Comparison of ENCODE assay signal across 1 fruit fly cellular context in the genomic region with DNA sequence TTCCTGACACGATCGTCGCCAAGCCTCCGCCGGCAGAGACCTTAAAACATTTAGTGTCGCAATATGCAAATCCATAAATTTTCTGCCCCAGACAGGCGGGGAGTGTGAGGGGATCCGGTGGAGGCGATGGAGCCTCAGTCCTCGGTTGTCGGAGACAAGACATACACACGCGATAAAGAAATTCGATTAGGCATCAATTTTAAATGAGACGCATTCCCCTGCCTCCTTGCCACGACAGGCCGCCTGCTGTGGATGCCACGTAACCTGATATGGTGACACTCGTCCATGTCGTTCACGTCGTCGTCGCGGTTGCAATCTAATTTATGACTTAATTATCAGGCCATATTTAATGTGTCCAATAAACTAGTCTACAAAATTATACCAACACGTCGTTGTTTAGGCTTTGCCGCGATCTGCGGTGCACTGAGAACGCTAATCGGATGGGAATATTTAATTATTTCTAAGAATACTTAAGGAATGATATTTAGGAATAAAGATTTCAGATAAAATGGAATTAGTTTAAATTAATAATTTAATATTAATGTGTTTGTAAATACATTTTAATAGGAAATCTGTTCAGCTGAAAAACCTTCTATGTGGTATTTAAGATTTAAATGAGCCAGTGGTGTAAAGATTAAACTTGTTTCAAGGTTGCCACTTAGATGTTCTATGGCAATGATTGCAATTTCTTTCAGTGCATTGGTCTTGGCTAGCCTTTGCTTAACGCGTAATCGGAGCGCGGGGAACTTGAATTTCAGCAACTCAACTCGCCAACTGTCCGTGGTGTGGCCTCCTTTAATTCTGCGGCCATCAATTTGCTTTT.
TF ChIP-seq lines count a peak whose summit lies in the region.

No protein-coding gene starts in this region.

TF ChIP-seq in whole organism, embryonic, 481 proteins besides CTCF, POLR2A, EP300 and RAD21 (continued from another document and continues in another):
- TF ChIP-seq tgo (GFP tag; IDR thresholded peaks at IDR 0.05; lab: Robert Waterston, UW) (peak; percentile 59; the same call in 2 of the 3 replicates), CG2712 (tag; optimal IDR thresholded peaks at IDR 0.05; lab: Kevin White, UChicago) (peak; percentile 88), zen (tag; optimal IDR thresholded peaks at IDR 0.05; lab: Kevin White, UChicago) (peak; percentile 55), CG2889 (GFP tag; IDR thresholded peaks at IDR 0.05; lab: Robert Waterston, UW) (no peak), trh (GFP tag; optimal IDR thresholded peaks at IDR 0.05; lab: Kevin White, UChicago) (no peak), nom (GFP tag; optimal IDR thresholded peaks at IDR 0.05; lab: Kevin White, UChicago) (peak; percentile 74), dmrt11E (tag; optimal IDR thresholded peaks at IDR 0.05; lab: Kevin White, UChicago) (peak; percentile 75), CG17359 (tag; optimal IDR thresholded peaks at IDR 0.05; lab: Kevin White, UChicago) (peak; percentile 60), CG14710 (tag; optimal IDR thresholded peaks at IDR 0.05; lab: Kevin White, UChicago) (peak; percentile 69), HLHmδ (GFP tag; optimal IDR thresholded peaks at IDR 0.05; lab: Kevin White, UChicago) (peak; percentile 62), peb (GFP tag; IDR thresholded peaks at IDR 0.05; lab: Robert Waterston, UW) (no peak), pum (GFP tag; optimal IDR thresholded peaks at IDR 0.05; lab: Kevin White, UChicago) (no peak), chn (GFP tag; optimal IDR thresholded peaks at IDR 0.05; lab: Kevin White, UChicago) (peak; percentile 9), NfI (GFP tag; optimal IDR thresholded peaks at IDR 0.05; lab: Kevin White, UChicago) (peak; percentile 29), CG17385 (GFP tag; optimal IDR thresholded peaks at IDR 0.05; lab: Kevin White, UChicago) (peak; percentile 62), sd (tag; optimal IDR thresholded peaks at IDR 0.05; lab: Kevin White, UChicago) (peak; percentile 61), CG6254 (GFP tag; optimal IDR thresholded peaks at IDR 0.05; lab: Kevin White, UChicago) (peak; percentile 53), ato (GFP tag; IDR thresholded peaks at IDR 0.05; lab: Robert Waterston, UW; ENCODE audit: partially characterized antibody) (no peak), cg (GFP tag; optimal IDR thresholded peaks at IDR 0.05; lab: Kevin White, UChicago) (no peak), Side (GFP tag; optimal IDR thresholded peaks at IDR 0.05; lab: Kevin White, UChicago) (no peak), Lim3 (GFP tag; IDR thresholded peaks at IDR 0.05; lab: Robert Waterston, UW) (no peak), CG3065 (GFP tag; optimal IDR thresholded peaks at IDR 0.05; lab: Kevin White, UChicago) (no peak), Ravus (GFP tag; IDR thresholded peaks at IDR 0.05; lab: Robert Waterston, UW) (no peak; the same call in 1 of the 2 replicates), nau (GFP tag; optimal IDR thresholded peaks at IDR 0.05; lab: Kevin White, UChicago) (peak; percentile 12), ssp (GFP tag; IDR thresholded peaks at IDR 0.05; lab: Robert Waterston, UW) (peak; percentile 37; the same call in 1 of the 2 replicates), Hr39 (optimal IDR thresholded peaks at IDR 0.05; lab: Kevin White, UChicago) (no peak), H15 (GFP tag; IDR thresholded peaks at IDR 0.05; lab: Robert Waterston, UW) (peak; percentile 18; the same call in 1 of the 3 replicates), nmo (GFP tag; optimal IDR thresholded peaks at IDR 0.05; lab: Kevin White, UChicago) (peak; percentile 84), luna (GFP tag; optimal IDR thresholded peaks at IDR 0.05; lab: Kevin White, UChicago) (no peak), tap (tag; optimal IDR thresholded peaks at IDR 0.05; lab: Kevin White, UChicago) (peak; percentile 70), CG11093 (GFP tag; IDR thresholded peaks at IDR 0.05; lab: Robert Waterston, UW) (peak; percentile 44; the same call in 1 of the 3 replicates), bowl (GFP tag; IDR thresholded peaks at IDR 0.05; lab: Robert Waterston, UW) (no peak), Lhr (GFP tag; optimal IDR thresholded peaks at IDR 0.05; lab: Kevin White, UChicago) (peak; percentile 29), danr (GFP tag; IDR thresholded peaks at IDR 0.05; lab: Robert Waterston, UW) (peak; percentile 63), CG3847 (GFP tag; IDR thresholded peaks at IDR 0.05; lab: Robert Waterston, UW) (no peak), Atf6 (GFP tag; IDR thresholded peaks at IDR 0.05; lab: Robert Waterston, UW) (peak; percentile 38; the same call in 1 of the 2 replicates), abd-A (tag; optimal IDR thresholded peaks at IDR 0.05; lab: Kevin White, UChicago) (peak; percentile 99), CG12391 (tag; optimal IDR thresholded peaks at IDR 0.05; lab: Kevin White, UChicago) (peak; percentile 79), CG13296 (GFP tag; optimal IDR thresholded peaks at IDR 0.05; lab: Kevin White, UChicago) (peak; percentile 37), gcm2 (GFP tag; optimal IDR thresholded peaks at IDR 0.05; lab: Kevin White, UChicago) (no peak), CoRest (tag; optimal IDR thresholded peaks at IDR 0.05; lab: Kevin White, UChicago) (peak; percentile 83), CG15601 (tag; optimal IDR thresholded peaks at IDR 0.05; lab: Kevin White, UChicago) (peak; percentile 73), E2f1 (GFP tag; IDR thresholded peaks at IDR 0.05; lab: Robert Waterston, UW) (peak; percentile 55), CG12155 (GFP tag; optimal IDR thresholded peaks at IDR 0.05; lab: Kevin White, UChicago) (no peak), pan (optimal IDR thresholded peaks at IDR 0.05; lab: Kevin White, UChicago) (no peak), pan (GFP tag; optimal IDR thresholded peaks at IDR 0.05 in 1 of 2, IDR thresholded peaks at IDR 0.05 in 1 of 2) (peak in 1 of 2 experiments; percentile 53), CG7271 (tag; optimal IDR thresholded peaks at IDR 0.05; lab: Kevin White, UChicago) (no peak), Xrp1 (GFP tag; IDR thresholded peaks at IDR 0.05; lab: Robert Waterston, UW) (peak; percentile 80), ems (GFP tag; optimal IDR thresholded peaks at IDR 0.05; lab: Kevin White, UChicago) (peak; percentile 27), CG12219 (GFP tag; optimal IDR thresholded peaks at IDR 0.05; lab: Kevin White, UChicago) (peak; percentile 62), row (GFP tag; IDR thresholded peaks at IDR 0.05; lab: Robert Waterston, UW) (peak; percentile 69), Meics (GFP tag; optimal IDR thresholded peaks at IDR 0.05; lab: Kevin White, UChicago) (peak; percentile 46), az2 (GFP tag; optimal IDR thresholded peaks at IDR 0.05; lab: Kevin White, UChicago) (peak; percentile 61), so (GFP tag; IDR thresholded peaks at IDR 0.05; lab: Robert Waterston, UW) (peak; percentile 84; the same call in 2 of the 3 replicates), Dp (GFP tag; optimal IDR thresholded peaks at IDR 0.05; lab: Kevin White, UChicago) (no peak), Blimp-1 (GFP tag; optimal IDR thresholded peaks at IDR 0.05; lab: Kevin White, UChicago) (peak; percentile 71), CG6654 (GFP tag; optimal IDR thresholded peaks at IDR 0.05; lab: Kevin White, UChicago) (peak; percentile 45), mld (GFP tag; IDR thresholded peaks at IDR 0.05; lab: Robert Waterston, UW; ENCODE audit: partially characterized antibody) (no peak), CG31224 (GFP tag; IDR thresholded peaks at IDR 0.05; lab: Robert Waterston, UW) (no peak), pb (GFP tag; optimal IDR thresholded peaks at IDR 0.05; lab: Kevin White, UChicago) (no peak), CG7372 (GFP tag; IDR thresholded peaks at IDR 0.05; lab: Robert Waterston, UW) (peak; percentile 57; the same call in 1 of the 2 replicates), CG9797 (GFP tag; optimal IDR thresholded peaks at IDR 0.05; lab: Kevin White, UChicago) (no peak), vnd (GFP tag; IDR thresholded peaks at IDR 0.05; lab: Robert Waterston, UW; ENCODE audit: partially characterized antibody) (no peak), exex (tag; optimal IDR thresholded peaks at IDR 0.05; lab: Kevin White, UChicago) (no peak), Fer1 (GFP tag; optimal IDR thresholded peaks at IDR 0.05; lab: Kevin White, UChicago) (peak; percentile 52), lilli (GFP tag; optimal IDR thresholded peaks at IDR 0.05; lab: Kevin White, UChicago) (no peak), CG32772 (GFP tag; IDR thresholded peaks at IDR 0.05; lab: Robert Waterston, UW) (no peak), Dek (tag; optimal IDR thresholded peaks at IDR 0.05; lab: Kevin White, UChicago) (peak; percentile 7), CG30403 (GFP tag; optimal IDR thresholded peaks at IDR 0.05; lab: Kevin White, UChicago) (peak; percentile 63), Hey (tag; optimal IDR thresholded peaks at IDR 0.05; lab: Kevin White, UChicago) (no peak), Mes4 (GFP tag; optimal IDR thresholded peaks at IDR 0.05; lab: Kevin White, UChicago) (no peak), CG1603 (tag; optimal IDR thresholded peaks at IDR 0.05; lab: Kevin White, UChicago) (peak; percentile 26), oc (tag; optimal IDR thresholded peaks at IDR 0.05; lab: Kevin White, UChicago) (peak; percentile 21), zfh1 (GFP tag; IDR thresholded peaks at IDR 0.05; lab: Robert Waterston, UW) (peak; percentile 57; the same call in 1 of the 3 replicates), CG3838 (GFP tag; optimal IDR thresholded peaks at IDR 0.05; lab: Kevin White, UChicago) (no peak), phol (tag; optimal IDR thresholded peaks at IDR 0.05; lab: Kevin White, UChicago) (peak; percentile 86), CG15269 (tag; optimal IDR thresholded peaks at IDR 0.05; lab: Kevin White, UChicago) (peak; percentile 68), CG13424 (tag; optimal IDR thresholded peaks at IDR 0.05; lab: Kevin White, UChicago) (peak; percentile 75), slp2 (GFP tag; optimal IDR thresholded peaks at IDR 0.05; lab: Kevin White, UChicago) (no peak), NK7.1 (GFP tag; optimal IDR thresholded peaks at IDR 0.05; lab: Kevin White, UChicago) (no peak), sqz (GFP tag; optimal IDR thresholded peaks at IDR 0.05; lab: Kevin White, UChicago) (peak; percentile 25), ci (GFP tag; IDR thresholded peaks at IDR 0.05; lab: Robert Waterston, UW) (peak; percentile 73; the same call in 2 of the 3 replicates), fd102C (GFP tag; optimal IDR thresholded peaks at IDR 0.05; lab: Kevin White, UChicago) (no peak), stwl (tag; optimal IDR thresholded peaks at IDR 0.05; lab: Kevin White, UChicago) (no peak), unc-4 (GFP tag; IDR thresholded peaks at IDR 0.05; lab: Robert Waterston, UW; ENCODE audit: partially characterized antibody) (no peak), Optix (GFP tag; IDR thresholded peaks at IDR 0.05; lab: Robert Waterston, UW) (no peak), CG4617 (GFP tag; optimal IDR thresholded peaks at IDR 0.05; lab: Kevin White, UChicago; ENCODE audit: borderline replicate concordance) (peak; percentile 3), onecut (GFP tag; IDR thresholded peaks at IDR 0.05; lab: Robert Waterston, UW) (peak; percentile 52; the same call in 1 of the 2 replicates), CG9817 (tag; optimal IDR thresholded peaks at IDR 0.05; lab: Kevin White, UChicago) (peak; percentile 16), CG11504 (tag; optimal IDR thresholded peaks at IDR 0.05; lab: Kevin White, UChicago) (peak; percentile 85), prd (optimal IDR thresholded peaks at IDR 0.05; lab: Kevin White, UChicago) (no peak), prd (GFP tag; IDR thresholded peaks at IDR 0.05; lab: Robert Waterston, UW) (peak; percentile 69; the same call in 2 of the 3 replicates), dysf (GFP tag; IDR thresholded peaks at IDR 0.05; lab: Robert Waterston, UW) (peak; percentile 75), usp (GFP tag; optimal IDR thresholded peaks at IDR 0.05; lab: Kevin White, UChicago) (no peak), Taf1 (GFP tag; IDR thresholded peaks at IDR 0.05; lab: Robert Waterston, UW) (no peak), CG10979 (tag; optimal IDR thresholded peaks at IDR 0.05; lab: Kevin White, UChicago) (peak; percentile 84), aop (GFP tag; IDR thresholded peaks at IDR 0.05; lab: Robert Waterston, UW) (no peak), CG13894 (tag; optimal IDR thresholded peaks at IDR 0.05; lab: Kevin White, UChicago) (no peak), Sox100B (GFP tag; optimal IDR thresholded peaks at IDR 0.05; lab: Kevin White, UChicago) (peak; percentile 85), Sry-δ (GFP tag; optimal IDR thresholded peaks at IDR 0.05; lab: Kevin White, UChicago) (no peak), gsb (GFP tag; IDR thresholded peaks at IDR 0.05; lab: Robert Waterston, UW) (0 out of 2 replicates have a peak, but pooled peaks have one; percentile 11), hth (optimal IDR thresholded peaks at IDR 0.05; lab: Kevin White, UChicago) (peak; percentile 98), Adf1 (GFP tag; IDR thresholded peaks at IDR 0.05; lab: Robert Waterston, UW) (0 out of 2 replicates have a peak, but pooled peaks have one; percentile 17), Pdp1 (GFP tag; optimal IDR thresholded peaks at IDR 0.05; lab: Kevin White, UChicago) (peak in 1 of 2 experiments; percentile 83), tin (GFP tag; optimal IDR thresholded peaks at IDR 0.05; lab: Kevin White, UChicago) (peak; percentile 53), ro (GFP tag; IDR thresholded peaks at IDR 0.05; lab: Robert Waterston, UW) (peak; percentile 12; the same call in 1 of the 2 replicates), jigr1 (GFP tag; IDR thresholded peaks at IDR 0.05; lab: Robert Waterston, UW) (0 out of 3 replicates have a peak, but pooled peaks have one; percentile 31), CG18764 (GFP tag; optimal IDR thresholded peaks at IDR 0.05; lab: Kevin White, UChicago) (peak; percentile 11), Elba2 (GFP tag; optimal IDR thresholded peaks at IDR 0.05; lab: Kevin White, UChicago) (no peak), fu2 (GFP tag; optimal IDR thresholded peaks at IDR 0.05; lab: Kevin White, UChicago) (no peak), otp (GFP tag; IDR thresholded peaks at IDR 0.05; lab: Robert Waterston, UW) (no peak), CG4328 (GFP tag; optimal IDR thresholded peaks at IDR 0.05; lab: Kevin White, UChicago) (peak; percentile 40), ab (GFP tag; optimal IDR thresholded peaks at IDR 0.05; lab: Kevin White, UChicago) (no peak), CG31388 (GFP tag; optimal IDR thresholded peaks at IDR 0.05; lab: Kevin White, UChicago) (peak; percentile 20), twi (tag; optimal IDR thresholded peaks at IDR 0.05; lab: Kevin White, UChicago) (peak; percentile 38), CG1233 (GFP tag; optimal IDR thresholded peaks at IDR 0.05; lab: Kevin White, UChicago) (peak; percentile 63), CG7839 (tag; optimal IDR thresholded peaks at IDR 0.05; lab: Kevin White, UChicago) (peak; percentile 77), CG11723 (GFP tag; optimal IDR thresholded peaks at IDR 0.05; lab: Kevin White, UChicago) (peak; percentile 33), grn (GFP tag; optimal IDR thresholded peaks at IDR 0.05; lab: Kevin White, UChicago) (no peak), dpn (GFP tag; optimal IDR thresholded peaks at IDR 0.05; lab: Kevin White, UChicago) (peak in 1 of 2 experiments; percentile 43), bab2 (GFP tag; optimal IDR thresholded peaks at IDR 0.05; lab: Kevin White, UChicago) (no peak)
